Worm (Caenorhabditis elegans) whole organism, L1 larva: ENCODE measurements around the gene sqv-7.

Experiments
- C04F5.9 ChIP-seq: sonication (generic microtip); optimal IDR thresholded peaks from 2 replicates; lab custom pipeline; 2016; ENCODE audit warnings: missing genetic modification characterization, missing compliant biosample characterization
- Y116A8C.19 ChIP-seq: sonication (generic microtip); optimal IDR thresholded peaks from 2 replicates; lab custom pipeline; 2016; ENCODE audit warnings: missing compliant biosample characterization, missing genetic modification characterization, borderline replicate concordance
- blmp-1 ChIP-seq: fragments of 150-350 bp; optimal IDR thresholded peaks from 2 replicates; lab custom pipeline; 2014; ENCODE audit warnings: missing biosample characterization, missing genetic modification characterization
- ceh-88 ChIP-seq: fragments of 200-800 bp; sonication (Bioruptor generic); IDR thresholded peaks from 2 replicates; pipeline ENCODE4 v1.3.6; 2022; ENCODE audit warnings: missing genetic modification characterization, missing compliant biosample characterization
- ceh-90 ChIP-seq: sonication (generic microtip); optimal IDR thresholded peaks from 2 replicates; lab custom pipeline; 2016; ENCODE audit warnings: missing genetic modification characterization, missing compliant biosample characterization
- ces-1 ChIP-seq: fragments of 150-350 bp; optimal IDR thresholded peaks from 2 replicates; lab custom pipeline; 2014; ENCODE audit warnings: missing biosample characterization, missing genetic modification reagents, missing genetic modification characterization
- dsc-1 ChIP-seq: sonication (generic microtip); optimal IDR thresholded peaks from 2 replicates; lab custom pipeline; 2016; ENCODE audit warnings: mild to moderate bottlenecking, missing genetic modification characterization, missing compliant biosample characterization
- efl-1 ChIP-seq, 4 experiments: fragments of 150-350 bp; optimal IDR thresholded peaks in 3 of 4; peaks in 1 of 4; 1 replicate in 1 of 4; 2 replicates in 3 of 4; lab custom pipeline; 2014; ENCODE audit warnings: missing biosample characterization in 2 of 4, missing genetic modification characterization in 2 of 4, missing genetic modification reagents in 2 of 4
- elt-2 ChIP-seq: sonication (generic microtip); optimal IDR thresholded peaks from 2 replicates; lab custom pipeline; 2016; ENCODE audit warnings: missing genetic modification characterization, mild to moderate bottlenecking, inconsistent platforms, missing compliant biosample characterization, missing genetic modification reagents
- elt-3 ChIP-seq, 6 experiments: fragments of 150-350 bp in 1 of 6; sonication (generic microtip); optimal IDR thresholded peaks; 2 replicates each; lab custom pipeline; 2017 to 2018; ENCODE audit warnings: missing biosample characterization in 6 of 6, missing genetic modification characterization in 6 of 6, inconsistent platforms in 1 of 6
- fkh-10 ChIP-seq: sonication (generic microtip); optimal IDR thresholded peaks from 2 replicates; lab custom pipeline; 2017; ENCODE audit warnings: missing biosample characterization, missing genetic modification reagents, missing genetic modification characterization
- fkh-4 ChIP-seq: sonication (generic microtip); optimal IDR thresholded peaks from 2 replicates; lab custom pipeline; 2016; ENCODE audit warnings: missing compliant biosample characterization, missing genetic modification characterization, borderline replicate concordance
- fkh-8 ChIP-seq: sonication (generic microtip); optimal IDR thresholded peaks from 2 replicates; lab custom pipeline; 2016; ENCODE audit warnings: mild to moderate bottlenecking, missing genetic modification characterization, missing compliant biosample characterization
- hlh-4 ChIP-seq: sonication (generic microtip); optimal IDR thresholded peaks from 2 replicates; lab custom pipeline; 2016; ENCODE audit warnings: mild to moderate bottlenecking, missing genetic modification characterization, missing compliant biosample characterization
- isw-1 ChIP-seq: fragments of 200-800 bp; sonication (Bioruptor generic); IDR thresholded peaks from 2 replicates; pipeline ENCODE4 v1.3.6; 2022; ENCODE audit warnings: missing genetic modification characterization, missing compliant biosample characterization
- lin-13 ChIP-seq: fragments of 150-350 bp; optimal IDR thresholded peaks from 2 replicates; lab custom pipeline; 2014; ENCODE audit warnings: missing biosample characterization, missing genetic modification reagents, missing genetic modification characterization
- lin-14 ChIP-seq: fragments of 200-800 bp; sonication (Bioruptor generic); optimal IDR thresholded peaks from 2 replicates; lab custom pipeline; 2018; ENCODE audit warnings: mild to moderate bottlenecking, missing genetic modification characterization, moderate library complexity, missing compliant biosample characterization
- lin-15B ChIP-seq: fragments of 150-350 bp; sonication (generic microtip); optimal IDR thresholded peaks from 3 replicates; lab custom pipeline; 2014; ENCODE audit warnings: missing biosample characterization, missing genetic modification characterization
- lir-3 ChIP-seq: sonication (generic microtip); optimal IDR thresholded peaks from 2 replicates; lab custom pipeline; 2016; ENCODE audit warnings: mild to moderate bottlenecking, missing genetic modification characterization, moderate library complexity, missing compliant biosample characterization; ENCODE audit not compliant: poor library complexity
- mab-9 ChIP-seq: fragments of 200-800 bp; sonication (Bioruptor generic); IDR thresholded peaks from 2 replicates; pipeline ENCODE4 v1.3.6; 2022; ENCODE audit warnings: missing genetic modification reagents, missing genetic modification characterization, missing compliant biosample characterization
- mef-2 ChIP-seq: fragments of 150-350 bp; optimal IDR thresholded peaks from 2 replicates; lab custom pipeline; 2014; ENCODE audit warnings: missing biosample characterization, missing genetic modification characterization
- nhr-12 ChIP-seq: sonication (generic microtip); optimal IDR thresholded peaks from 2 replicates; lab custom pipeline; 2017; ENCODE audit warnings: missing biosample characterization, missing genetic modification characterization
- nhr-19 ChIP-seq: fragments of 200-800 bp; sonication (Bioruptor generic); conservative IDR thresholded peaks from 2 replicates; pipeline ENCODE4 v1.3.6; 2022; ENCODE audit warnings: missing genetic modification characterization, missing compliant biosample characterization
- nhr-20 ChIP-seq: sonication (generic microtip); optimal IDR thresholded peaks from 2 replicates; lab custom pipeline; 2016; ENCODE audit warnings: mild to moderate bottlenecking, missing genetic modification characterization, missing compliant biosample characterization
- nhr-237 ChIP-seq: fragments of 150-350 bp; optimal IDR thresholded peaks from 2 replicates; lab custom pipeline; 2014; ENCODE audit warnings: missing biosample characterization, missing genetic modification characterization
- nhr-28 ChIP-seq: fragments of 150-350 bp; optimal IDR thresholded peaks from 2 replicates; lab custom pipeline; 2014; ENCODE audit warnings: missing biosample characterization, missing genetic modification characterization
- nhr-47 ChIP-seq: sonication (generic microtip); optimal IDR thresholded peaks from 2 replicates; lab custom pipeline; 2016; ENCODE audit warnings: mild to moderate bottlenecking, missing genetic modification characterization, moderate library complexity, missing compliant biosample characterization
- nhr-71 ChIP-seq: sonication (generic microtip); optimal IDR thresholded peaks from 2 replicates; lab custom pipeline; 2016; ENCODE audit warnings: mild to moderate bottlenecking, missing genetic modification characterization, moderate library complexity, missing compliant biosample characterization
- nhr-76 ChIP-seq: sonication (generic microtip); optimal IDR thresholded peaks from 2 replicates; lab custom pipeline; 2017; ENCODE audit warnings: missing biosample characterization, missing genetic modification characterization
- nhr-85 ChIP-seq: sonication (generic microtip); peaks from one replicate; lab custom pipeline; 2016; ENCODE audit warnings: missing genetic modification characterization, inconsistent platforms, missing compliant biosample characterization
- pag-3 ChIP-seq: sonication (generic microtip); optimal IDR thresholded peaks from 2 replicates; lab custom pipeline; 2017; ENCODE audit warnings: missing genetic modification characterization, mild to moderate bottlenecking, missing compliant biosample characterization, antibody characterized with exemption, borderline replicate concordance; ENCODE audit not compliant: insufficient read depth
- skn-1 ChIP-seq: fragments of 150-350 bp; optimal IDR thresholded peaks from 2 replicates; lab custom pipeline; 2014; ENCODE audit warnings: missing biosample characterization, missing genetic modification characterization
- snpc-4 ChIP-seq: fragments of 150-350 bp; optimal IDR thresholded peaks from 2 replicates; lab custom pipeline; 2014; ENCODE audit warnings: missing biosample characterization, missing genetic modification characterization
- snu-23 ChIP-seq: sonication (generic microtip); optimal IDR thresholded peaks from 2 replicates; lab custom pipeline; 2016; ENCODE audit warnings: missing genetic modification characterization, missing compliant biosample characterization
- sox-4 ChIP-seq: sonication (generic microtip); optimal IDR thresholded peaks from 2 replicates; lab custom pipeline; 2016; ENCODE audit warnings: missing genetic modification characterization, missing compliant biosample characterization
- sptf-1 ChIP-seq: fragments of 150-350 bp; optimal IDR thresholded peaks from 2 replicates; lab custom pipeline; 2014; ENCODE audit warnings: missing biosample characterization, missing genetic modification characterization
- sup-37 ChIP-seq: fragments of 200-800 bp; sonication (Bioruptor generic); optimal IDR thresholded peaks from 2 replicates; lab custom pipeline; 2018; ENCODE audit warnings: mild to moderate bottlenecking, missing genetic modification characterization, missing compliant biosample characterization
- tbx-2 ChIP-seq: sonication (generic microtip); optimal IDR thresholded peaks from 2 replicates; lab custom pipeline; 2016; ENCODE audit warnings: missing genetic modification characterization, missing compliant biosample characterization
- tlp-1 ChIP-seq: fragments of 150-350 bp; optimal IDR thresholded peaks from 2 replicates; lab custom pipeline; 2014; ENCODE audit warnings: missing biosample characterization, missing genetic modification characterization
- unc-30 ChIP-seq: sonication (generic microtip); optimal IDR thresholded peaks from 2 replicates; lab custom pipeline; 2017; ENCODE audit warnings: missing biosample characterization, missing genetic modification characterization
- unc-86 ChIP-seq: sonication (generic microtip); optimal IDR thresholded peaks from 2 replicates; lab custom pipeline; 2016; ENCODE audit warnings: missing genetic modification characterization, missing compliant biosample characterization
- vab-15 ChIP-seq: sonication (generic microtip); optimal IDR thresholded peaks from 2 replicates; lab custom pipeline; 2017; ENCODE audit warnings: missing genotype, mild to moderate bottlenecking, missing genetic modification characterization, missing compliant biosample characterization
- zip-4 ChIP-seq: fragments of 200-800 bp; sonication (Bioruptor generic); optimal IDR thresholded peaks from 2 replicates; lab custom pipeline; 2018; ENCODE audit warnings: mild to moderate bottlenecking, missing genetic modification characterization, moderate library complexity, missing compliant biosample characterization
- ztf-4 ChIP-seq: fragments of 150-350 bp; optimal IDR thresholded peaks from 2 replicates; lab custom pipeline; 2014; ENCODE audit warnings: missing biosample characterization, missing genetic modification characterization

sqv-7 gene

DNA sequence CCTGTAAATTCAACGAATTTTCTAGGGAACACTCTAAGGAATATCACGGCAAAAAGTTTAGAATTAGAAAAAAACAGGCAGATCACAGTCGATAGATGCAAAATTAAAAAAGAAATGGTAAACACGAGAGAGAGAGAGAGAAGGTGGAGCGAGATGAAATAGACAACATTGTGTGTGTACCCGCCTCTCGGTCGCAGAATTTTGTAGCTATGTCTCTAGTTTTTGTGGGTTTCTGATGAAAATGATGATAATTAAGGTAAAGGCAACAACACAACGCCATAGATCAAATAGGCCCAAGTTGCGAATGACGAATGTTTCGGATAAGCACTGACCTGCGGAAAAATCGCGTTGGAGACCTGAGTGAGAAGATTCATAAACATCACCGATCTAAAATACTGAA is 39.0 kb downstream of the sqv-7 start, which contains the start of gene sod-1 (continued):
- TF ChIP-seq zip-4 (GFP tag; lab: Kevin White, UChicago) (no peak), unc-86 (tag; lab: Kevin White, UChicago) (no peak), fkh-10 (no peak), nhr-47 (tag; lab: Kevin White, UChicago) (no peak)

- no peak for TF ChIP-seq lin-13 (GFP tag; lab: Kevin White, UChicago)
- TF ChIP-seq elt-2 (tag; lab: Kevin White, UChicago): peak; percentile 26
- peak; percentile 1 for TF ChIP-seq nhr-71 (tag; lab: Kevin White, UChicago)
- no peak for TF ChIP-seq nhr-85
- no peak for TF ChIP-seq efl-1 (optimal IDR thresholded peaks at IDR 0.05; lab: Kevin White, UChicago)
- peak in 1 of 2 experiments; percentile 64 for TF ChIP-seq efl-1 (GFP tag; optimal IDR thresholded peaks at IDR 0.05 in 1 of 2; lab: Kevin White, UChicago)
- no peak for TF ChIP-seq ceh-88
These were observed 40.2 kb downstream of the sqv-7 start, which contains the start of gene art-1 for ce11 chrII:6972185-6972737. Gene art-1, minus strand, starts transcription at chrII:6972235.

DNA sequence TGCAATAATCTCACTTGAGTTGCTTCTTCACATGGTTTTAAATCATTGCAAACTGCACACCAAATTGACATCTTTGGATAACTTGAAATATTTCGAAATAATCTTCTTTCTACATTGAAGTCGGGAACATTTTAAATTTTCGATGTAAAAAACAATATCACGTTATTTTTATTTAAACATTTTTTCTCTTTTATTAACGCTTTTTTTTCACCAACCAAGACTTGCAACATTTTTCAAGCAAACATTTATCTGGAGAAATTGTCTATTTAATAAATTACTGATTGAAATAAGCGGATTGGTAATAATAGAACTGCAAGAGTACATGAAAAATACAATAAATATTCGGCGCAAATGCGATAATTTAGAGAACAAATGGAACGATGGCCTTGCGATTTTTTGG is 42.0 kb downstream of the sqv-7 start, which contains the start of gene C15F1.5:
Gene C15F1.5, minus strand, starts transcription at position 101 of the 400 bp plus-strand sequence.
- TF ChIP-seq nhr-47 (tag; lab: Kevin White, UChicago) (no peak), lin-13 (GFP tag; lab: Kevin White, UChicago) (no peak), isw-1 (GFP tag; lab: Robert Waterston, UW) (no peak), ceh-88 (no peak), nhr-19 (GFP tag; lab: Robert Waterston, UW) (no peak)

DNA sequence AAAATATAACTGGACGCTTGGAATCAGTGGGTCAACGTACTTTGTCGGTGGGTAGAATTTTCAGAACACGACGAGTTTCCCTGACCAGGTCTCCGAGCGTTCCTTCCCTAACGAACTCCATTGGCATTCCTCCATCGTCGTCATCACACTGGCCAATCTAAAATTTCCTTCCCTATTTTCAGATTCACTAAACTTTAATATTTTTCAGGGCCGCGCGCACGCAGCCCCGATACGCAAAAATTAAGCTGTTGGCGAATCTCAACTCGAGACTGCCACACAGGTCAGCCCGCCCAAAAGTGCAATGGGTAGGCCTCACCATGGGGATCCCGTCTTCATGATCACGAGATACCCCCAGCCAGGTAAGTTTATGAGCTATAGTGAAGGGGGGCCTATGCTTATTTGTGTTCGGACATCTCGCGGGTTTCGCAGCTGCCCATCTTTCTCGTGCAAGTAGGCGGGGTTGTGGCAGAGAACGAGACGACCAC is 44.3 kb downstream of the sqv-7 start:
- TF ChIP-seq elt-3 (tag; optimal IDR thresholded peaks at IDR 0.05; lab: Kevin White, UChicago) (peak in 1 of 6 experiments; percentile 29), mef-2 (tag; lab: Kevin White, UChicago) (no peak), snu-23 (peak; percentile 86), nhr-76 (tag; lab: Kevin White, UChicago) (no peak), ztf-4 (tag; lab: Kevin White, UChicago) (peak; percentile 59), tlp-1 (tag; lab: Kevin White, UChicago) (no peak), dsc-1 (peak; percentile 79), ces-1 (GFP tag; lab: Kevin White, UChicago) (no peak), nhr-85 (peak; percentile 89), nhr-28 (tag; lab: Kevin White, UChicago) (no peak), unc-30 (tag; lab: Kevin White, UChicago) (no peak), nhr-12 (no peak), fkh-4 (tag; lab: Kevin White, UChicago) (no peak), nhr-20 (peak; percentile 89), fkh-8 (tag; lab: Kevin White, UChicago) (peak; percentile 64), sptf-1 (tag; lab: Kevin White, UChicago) (no peak), ceh-90 (tag; lab: Kevin White, UChicago) (no peak), nhr-237 (tag; lab: Kevin White, UChicago) (no peak), hlh-4 (tag; lab: Kevin White, UChicago) (no peak), blmp-1 (tag; lab: Kevin White, UChicago) (no peak), lin-14 (peak; percentile 86), lir-3 (tag; lab: Kevin White, UChicago) (peak; percentile 38), mab-9 (GFP tag; lab: Robert Waterston, UW) (no peak; the same call in 1 of the 2 replicates), sox-4 (no peak), lin-15B (tag; lab: Kevin White, UChicago) (peak; percentile 35), tbx-2 (tag; lab: Kevin White, UChicago) (peak; percentile 69), skn-1 (tag; lab: Kevin White, UChicago) (no peak), sup-37 (GFP tag; lab: Kevin White, UChicago) (peak; percentile 75), ceh-88 (peak; percentile 65; the same call in 1 of the 2 replicates), pag-3 (no peak), fkh-10 (peak; percentile 21), isw-1 (GFP tag; lab: Robert Waterston, UW) (peak; percentile 48), snpc-4 (peak; percentile 98), Y116A8C.19 (tag; lab: Kevin White, UChicago) (no peak), vab-15 (tag; lab: Kevin White, UChicago) (no peak), C04F5.9 (tag; lab: Kevin White, UChicago) (peak; percentile 80)
